Worm (Caenorhabditis elegans) whole organism, L1 larva: Measurements from ENCODE around the gene cpt-1.

Source experiments
- alr-1 ChIP-seq: fragments of 200-800 bp; sonication (Bioruptor generic); optimal IDR thresholded peaks from 2 replicates; lab custom pipeline; 2018; ENCODE audit warnings: borderline replicate concordance, mild to moderate bottlenecking, missing genetic modification characterization, missing compliant biosample characterization
- ama-1 ChIP-seq: fragments of 150-350 bp; optimal IDR thresholded peaks from 2 replicates; lab custom pipeline; 2014
- ceh-82 ChIP-seq, 3 experiments: fragments of 150-350 bp in 1 of 3; sonication (generic microtip) in 2 of 3; optimal IDR thresholded peaks; 2 replicates each; lab custom pipeline; 2014 to 2017; ENCODE audit warnings: missing biosample characterization in 3 of 3, missing genetic modification characterization in 3 of 3
- efl-1 ChIP-seq, 4 experiments: fragments of 150-350 bp; optimal IDR thresholded peaks in 3 of 4; peaks in 1 of 4; 1 replicate in 1 of 4; 2 replicates in 3 of 4; lab custom pipeline; 2014; ENCODE audit warnings: missing biosample characterization in 2 of 4, missing genetic modification characterization in 2 of 4, missing genetic modification reagents in 2 of 4
- fkh-8 ChIP-seq: sonication (generic microtip); optimal IDR thresholded peaks from 2 replicates; lab custom pipeline; 2016; ENCODE audit warnings: mild to moderate bottlenecking, missing genetic modification characterization, missing compliant biosample characterization
- fos-1 ChIP-seq: fragments of 150-350 bp; optimal IDR thresholded peaks from 2 replicates; lab custom pipeline; 2014; ENCODE audit warnings: missing biosample characterization, missing genetic modification characterization
- mep-1 ChIP-seq: fragments of 150-350 bp; optimal IDR thresholded peaks from 2 replicates; lab custom pipeline; 2014; ENCODE audit warnings: missing biosample characterization, missing genetic modification characterization
- nhr-11 ChIP-seq: fragments of 150-350 bp; optimal IDR thresholded peaks from 2 replicates; lab custom pipeline; 2014; ENCODE audit warnings: missing biosample characterization, missing genetic modification characterization
- nhr-237 ChIP-seq: fragments of 150-350 bp; optimal IDR thresholded peaks from 2 replicates; lab custom pipeline; 2014; ENCODE audit warnings: missing biosample characterization, missing genetic modification characterization
- nhr-28 ChIP-seq: fragments of 150-350 bp; optimal IDR thresholded peaks from 2 replicates; lab custom pipeline; 2014; ENCODE audit warnings: missing biosample characterization, missing genetic modification characterization
- pqm-1 ChIP-seq: sonication (generic microtip); optimal IDR thresholded peaks from 3 replicates; lab custom pipeline; 2017; ENCODE audit warnings: missing biosample characterization, missing genetic modification characterization
- unc-62 ChIP-seq: fragments of 150-350 bp; optimal IDR thresholded peaks from 2 replicates; lab custom pipeline; 2014; ENCODE audit warnings: missing biosample characterization, missing genetic modification reagents, missing genetic modification characterization
- vab-15 ChIP-seq: sonication (generic microtip); optimal IDR thresholded peaks from 2 replicates; lab custom pipeline; 2017; ENCODE audit warnings: missing genotype, mild to moderate bottlenecking, missing genetic modification characterization, missing compliant biosample characterization

- TF ChIP-seq efl-1 (optimal IDR thresholded peaks at IDR 0.05; lab: Kevin White, UChicago) (no peak), efl-1 (GFP tag; optimal IDR thresholded peaks at IDR 0.05 in 1 of 2; lab: Kevin White, UChicago) (no peak), vab-15 (tag; lab: Kevin White, UChicago) (no peak), alr-1 (tag; lab: Kevin White, UChicago) (no peak), ceh-82 (tag; optimal IDR thresholded peaks at IDR 0.05; lab: Kevin White, UChicago) (no peak), unc-62 (GFP tag; lab: Kevin White, UChicago) (no peak), nhr-11 (tag; lab: Kevin White, UChicago) (no peak), mep-1 (tag; lab: Kevin White, UChicago) (no peak), ama-1 (lab: Kevin White, UChicago) (no peak), pqm-1 (tag; lab: Kevin White, UChicago) (no peak), fos-1 (no peak), fkh-8 (no peak), nhr-28 (tag; lab: Kevin White, UChicago) (no peak), nhr-237 (tag; lab: Kevin White, UChicago) (no peak)
Measured at ce11 chrII:12774402-12774801, 21.9 kb downstream of the cpt-1 start, which contains the start of gene Y46G5A.14.
